Fruit fly (Drosophila melanogaster) whole organism, wandering third instar larva: Measurements from ENCODE around the gene CG31102.

Experiments
- OdsH ChIP-seq: fragments of 200-800 bp; sonication (Bioruptor generic); optimal IDR thresholded peaks from 2 replicates; lab custom pipeline; 2016; ENCODE audit warnings: missing biosample characterization, mild to moderate bottlenecking, missing genetic modification characterization
- br ChIP-seq: fragments of 200-800 bp; sonication (Bioruptor generic); optimal IDR thresholded peaks from 2 replicates; lab custom pipeline; 2016; ENCODE audit warnings: missing biosample characterization, missing genetic modification characterization
- ey ChIP-seq: fragments of 200-800 bp; sonication (Bioruptor generic); optimal IDR thresholded peaks from 2 replicates; lab custom pipeline; 2016; ENCODE audit warnings: missing biosample characterization, missing genetic modification characterization
- lola ChIP-seq: fragments of >200 bp; optimal IDR thresholded peaks from 2 replicates; lab custom pipeline; 2017; ENCODE audit warnings: missing biosample characterization, missing genetic modification characterization
- pan ChIP-seq: fragments of >200 bp; optimal IDR thresholded peaks from 2 replicates; lab custom pipeline; 2017

DNA sequence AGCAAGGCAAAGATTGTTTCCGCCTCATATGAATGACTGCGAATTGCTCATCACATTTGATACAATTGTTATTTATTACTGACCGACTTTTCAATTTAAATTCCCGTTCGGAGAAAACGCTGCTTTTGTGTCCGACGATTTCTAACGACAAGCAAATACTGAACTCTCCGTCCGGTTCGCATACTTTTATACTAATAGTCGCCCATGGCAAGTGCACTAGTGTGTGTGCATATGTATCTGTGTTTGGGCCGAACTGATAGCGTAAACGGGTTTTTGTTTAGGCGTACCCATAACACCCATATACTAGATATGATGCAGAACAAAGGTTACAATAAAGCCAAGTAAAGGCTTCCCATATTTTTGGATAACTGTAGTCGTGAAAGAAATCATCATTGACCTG lies 12.8 kb upstream of the CG31102 start, which contains the start of gene CG10550:
- TF ChIP-seq lola (GFP tag; lab: Kevin White, UChicago) (no peak), OdsH (GFP tag; lab: Kevin White, UChicago) (no peak), ey (no peak), pan (lab: Kevin White, UChicago) (no peak), br (GFP tag; lab: Kevin White, UChicago) (no peak)
